Worm (Caenorhabditis elegans): ENCODE data around the gene W02B3.7.
A peak's percentile ranks its signal among the peaks of the same experiment; 100 is the strongest.
"Not testable (repeated sequence)": the region's sequence is repeated elsewhere in the genome, so short reads cannot be mapped to it uniquely, and the experiment has no call there.

W02B3.7 gene

DNA sequence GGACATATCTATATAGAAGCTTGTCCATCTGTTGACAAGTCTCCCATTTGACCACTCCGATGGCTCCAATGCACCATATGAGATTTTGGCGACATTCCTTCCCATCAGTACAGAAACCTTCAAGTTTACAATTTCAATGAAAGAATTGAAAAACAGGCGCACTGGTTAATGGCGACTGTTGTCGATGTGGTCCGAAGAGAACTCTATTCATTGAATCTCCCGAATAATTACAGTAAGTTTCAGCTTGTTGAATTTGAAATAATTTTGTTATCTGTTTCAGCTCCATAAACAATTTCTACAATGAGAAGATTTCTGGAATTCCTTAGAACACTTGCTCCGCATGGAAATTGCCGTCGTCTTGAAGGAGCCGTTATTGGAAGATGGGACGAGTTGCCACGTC lies 3.0 kb downstream of the W02B3.7 start, which contains the start of gene elf-1:
elf-1 (plus strand) TSS at position 301 of the 400 bp plus-strand sequence.
- not testable (repeated sequence) for TF ChIP-seq pes-1 (GFP tag; IDR thresholded peaks at IDR 0.05); scrt-1 (GFP tag; IDR thresholded peaks at IDR 0.05); hmbx-1 (tag; optimal IDR thresholded peaks at IDR 0.05)

DNA sequence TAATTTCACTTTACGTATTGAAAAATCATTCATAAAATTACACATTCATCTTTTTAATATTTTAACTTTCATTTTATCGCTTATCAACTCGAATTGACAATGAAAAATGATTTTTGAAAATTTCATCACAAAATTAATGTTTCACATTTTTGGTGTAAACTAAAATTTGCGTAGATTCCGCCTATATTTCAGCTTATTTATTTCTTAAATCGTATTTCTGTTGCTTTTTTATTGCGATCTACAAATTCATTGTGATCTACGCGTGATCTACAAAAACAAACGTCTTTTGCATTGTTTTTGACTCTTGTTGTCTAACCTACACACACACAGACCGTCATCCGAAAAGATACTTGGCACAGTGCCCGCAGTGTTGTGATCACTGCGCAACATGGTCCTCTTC lies 3.8 kb downstream of the W02B3.7 start:
- no peak for TF ChIP-seq hnd-1 (tag; optimal IDR thresholded peaks at IDR 0.05)
- TF ChIP-seq tbx-37 (GFP tag; conservative IDR thresholded peaks at IDR 0.05), result no peak
- TF ChIP-seq tra-4 (tag; optimal IDR thresholded peaks at IDR 0.05), result no peak
- no peak for TF ChIP-seq sea-1 (GFP tag; conservative IDR thresholded peaks at IDR 0.05)
- TF ChIP-seq tbx-11 (GFP tag; IDR thresholded peaks at IDR 0.05), result no peak
- TF ChIP-seq scrt-1 (GFP tag; IDR thresholded peaks at IDR 0.05), result no peak
- no peak for TF ChIP-seq B0310.2 (tag; optimal IDR thresholded peaks at IDR 0.05)
- no peak for TF ChIP-seq ets-7 (tag; optimal IDR thresholded peaks at IDR 0.05)
- TF ChIP-seq flt-1 (GFP tag; IDR thresholded peaks at IDR 0.05), result no peak
- TF ChIP-seq aly-1 (tag; optimal IDR thresholded peaks at IDR 0.05), result no peak
- TF ChIP-seq hmg-4 (GFP tag; optimal IDR thresholded peaks at IDR 0.05), result no peak
- no peak for TF ChIP-seq ama-1 (optimal IDR thresholded peaks at IDR 0.05)
- TF ChIP-seq hmbx-1 (tag; optimal IDR thresholded peaks at IDR 0.05), result no peak

ce11 chrIII:683318-683717 lies 8.5 kb downstream of the W02B3.7 start, which contains the start of gene W02B3.4:
TSS of gene W02B3.4 (minus strand) at chrIII:683418.
- no peak for TF ChIP-seq tbx-37 (GFP tag; conservative IDR thresholded peaks at IDR 0.05)
- no peak for TF ChIP-seq hnd-1 (tag; optimal IDR thresholded peaks at IDR 0.05)
- no peak for TF ChIP-seq F13C5.2 (tag; optimal IDR thresholded peaks at IDR 0.05)
- TF ChIP-seq ama-1 (optimal IDR thresholded peaks at IDR 0.05), result no peak
- TF ChIP-seq hmg-4 (GFP tag; optimal IDR thresholded peaks at IDR 0.05), result no peak
- no peak for TF ChIP-seq B0310.2 (tag; optimal IDR thresholded peaks at IDR 0.05)
- no peak for TF ChIP-seq tbx-11 (GFP tag; IDR thresholded peaks at IDR 0.05)
- no peak for TF ChIP-seq ceh-13 (GFP tag; optimal IDR thresholded peaks at IDR 0.05)
- no peak for TF ChIP-seq aly-1 (tag; optimal IDR thresholded peaks at IDR 0.05)
- TF ChIP-seq ets-7 (tag; optimal IDR thresholded peaks at IDR 0.05), result no peak
- no peak for TF ChIP-seq flt-1 (GFP tag; IDR thresholded peaks at IDR 0.05)
- TF ChIP-seq pes-1 (GFP tag; IDR thresholded peaks at IDR 0.05), result no peak
- TF ChIP-seq tra-4 (tag; optimal IDR thresholded peaks at IDR 0.05), result no peak
- TF ChIP-seq sea-1 (GFP tag; conservative IDR thresholded peaks at IDR 0.05), result no peak
- TF ChIP-seq hmbx-1 (tag; optimal IDR thresholded peaks at IDR 0.05), result no peak
- no peak for TF ChIP-seq ceh-36 (tag; optimal IDR thresholded peaks at IDR 0.05)
- no peak for TF ChIP-seq scrt-1 (GFP tag; IDR thresholded peaks at IDR 0.05)

DNA sequence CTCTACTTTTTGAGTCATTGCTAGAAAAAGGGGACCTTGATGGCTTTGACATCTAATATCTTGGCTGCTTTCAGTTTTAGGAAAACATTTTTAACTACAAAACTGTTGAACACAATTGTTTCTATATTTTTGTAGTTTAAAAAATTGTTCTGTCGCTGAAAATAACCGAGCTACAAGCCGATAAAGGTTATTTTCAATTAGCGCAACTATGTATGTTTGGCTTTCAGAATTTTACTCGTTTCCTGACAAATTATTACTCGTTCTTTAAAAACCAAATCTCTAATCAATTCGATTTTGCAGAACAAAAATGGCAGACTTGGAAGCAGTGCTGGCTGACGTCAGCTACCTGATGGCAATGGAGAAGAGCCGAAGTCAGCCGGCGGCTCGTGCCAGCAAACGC lies 16.0 kb downstream of the W02B3.7 start, which contains the start of gene grk-2:
grk-2 (plus strand) TSS at position 301 of the 400 bp plus-strand sequence.
- TF ChIP-seq hnd-1 (tag; optimal IDR thresholded peaks at IDR 0.05), result no peak
- TF ChIP-seq B0310.2 (tag; optimal IDR thresholded peaks at IDR 0.05), result no peak
- TF ChIP-seq ceh-36 (tag; optimal IDR thresholded peaks at IDR 0.05), result no peak
- no peak for TF ChIP-seq tbx-37 (GFP tag; conservative IDR thresholded peaks at IDR 0.05)
- no peak for TF ChIP-seq ama-1 (optimal IDR thresholded peaks at IDR 0.05)
- TF ChIP-seq hmbx-1 (tag; optimal IDR thresholded peaks at IDR 0.05), result no peak
- TF ChIP-seq aly-1 (tag; optimal IDR thresholded peaks at IDR 0.05), result no peak
- TF ChIP-seq flt-1 (GFP tag; IDR thresholded peaks at IDR 0.05), result no peak
- TF ChIP-seq tbx-11 (GFP tag; IDR thresholded peaks at IDR 0.05), result no peak
- TF ChIP-seq F13C5.2 (tag; optimal IDR thresholded peaks at IDR 0.05), result no peak
- no peak for TF ChIP-seq pes-1 (GFP tag; IDR thresholded peaks at IDR 0.05)
- no peak for TF ChIP-seq sea-1 (GFP tag; conservative IDR thresholded peaks at IDR 0.05)
- TF ChIP-seq ceh-13 (GFP tag; optimal IDR thresholded peaks at IDR 0.05), result no peak
- no peak for TF ChIP-seq hmg-4 (GFP tag; optimal IDR thresholded peaks at IDR 0.05)
- TF ChIP-seq tra-4 (tag; optimal IDR thresholded peaks at IDR 0.05), result no peak
- no peak for TF ChIP-seq ets-7 (tag; optimal IDR thresholded peaks at IDR 0.05)
- TF ChIP-seq scrt-1 (GFP tag; IDR thresholded peaks at IDR 0.05), result no peak

- TF ChIP-seq aly-1 (tag; optimal IDR thresholded peaks at IDR 0.05) (no peak), ceh-36 (tag; optimal IDR thresholded peaks at IDR 0.05) (no peak), ceh-13 (GFP tag; optimal IDR thresholded peaks at IDR 0.05) (no peak), pes-1 (GFP tag; IDR thresholded peaks at IDR 0.05) (no peak), flt-1 (GFP tag; IDR thresholded peaks at IDR 0.05) (no peak), ama-1 (optimal IDR thresholded peaks at IDR 0.05) (no peak), hmbx-1 (tag; optimal IDR thresholded peaks at IDR 0.05) (no peak), scrt-1 (GFP tag; IDR thresholded peaks at IDR 0.05) (no peak)
Observed at ce11 chrIII:675413-675812, 16.4 kb downstream of the W02B3.7 start.

DNA sequence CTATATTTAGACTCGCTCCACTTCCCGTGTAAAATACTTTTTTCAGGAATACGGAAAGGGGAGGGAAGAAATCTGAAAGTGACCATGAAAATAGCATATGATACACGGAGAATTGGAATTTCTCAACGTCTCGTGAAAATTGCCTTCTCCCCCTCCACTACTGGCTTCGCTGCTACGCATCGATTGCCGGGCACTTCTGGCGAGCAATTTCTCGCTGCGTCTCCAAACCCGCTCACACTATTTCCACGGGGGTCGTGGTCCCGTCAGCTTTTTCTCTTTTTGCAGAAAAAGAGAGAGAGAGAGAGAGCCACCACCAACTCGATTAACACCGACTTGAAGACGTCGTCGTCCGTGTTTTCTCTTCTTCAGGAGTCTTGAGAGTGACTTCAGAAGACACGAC lies 20.8 kb downstream of the W02B3.7 start:
- TF ChIP-seq F13C5.2 (tag; optimal IDR thresholded peaks at IDR 0.05), result no peak
- TF ChIP-seq B0310.2 (tag; optimal IDR thresholded peaks at IDR 0.05), result no peak
- TF ChIP-seq flt-1 (GFP tag; IDR thresholded peaks at IDR 0.05), result no peak

- TF ChIP-seq hmg-4 (GFP tag; optimal IDR thresholded peaks at IDR 0.05), result peak; percentile 46
- peak; percentile 8 for TF ChIP-seq F13C5.2 (tag; optimal IDR thresholded peaks at IDR 0.05)
- TF ChIP-seq B0310.2 (tag; optimal IDR thresholded peaks at IDR 0.05), result no peak
Observed at ce11 chrIII:668303-668893, 23.4 kb downstream of the W02B3.7 start, which contains the start of gene W02B3.3. TSS of gene W02B3.3 (minus strand) at chrIII:668433.

- no peak for TF ChIP-seq hmbx-1 (tag; optimal IDR thresholded peaks at IDR 0.05)
- TF ChIP-seq tbx-11 (GFP tag; IDR thresholded peaks at IDR 0.05), result no peak
- TF ChIP-seq ets-7 (tag; optimal IDR thresholded peaks at IDR 0.05), result no peak
- no peak for TF ChIP-seq pes-1 (GFP tag; IDR thresholded peaks at IDR 0.05)
- TF ChIP-seq tra-4 (tag; optimal IDR thresholded peaks at IDR 0.05), result no peak
- no peak for TF ChIP-seq ceh-36 (tag; optimal IDR thresholded peaks at IDR 0.05)
- no peak for TF ChIP-seq hnd-1 (tag; optimal IDR thresholded peaks at IDR 0.05)
- TF ChIP-seq F13C5.2 (tag; optimal IDR thresholded peaks at IDR 0.05), result no peak
- TF ChIP-seq hmg-4 (GFP tag; optimal IDR thresholded peaks at IDR 0.05), result no peak
- no peak for TF ChIP-seq flt-1 (GFP tag; IDR thresholded peaks at IDR 0.05)
- TF ChIP-seq ceh-13 (GFP tag; optimal IDR thresholded peaks at IDR 0.05), result no peak
- TF ChIP-seq scrt-1 (GFP tag; IDR thresholded peaks at IDR 0.05), result no peak
- TF ChIP-seq sea-1 (GFP tag; conservative IDR thresholded peaks at IDR 0.05), result no peak
- no peak for TF ChIP-seq aly-1 (tag; optimal IDR thresholded peaks at IDR 0.05)
- TF ChIP-seq B0310.2 (tag; optimal IDR thresholded peaks at IDR 0.05), result no peak
- TF ChIP-seq ama-1 (optimal IDR thresholded peaks at IDR 0.05), result no peak
- TF ChIP-seq tbx-37 (GFP tag; conservative IDR thresholded peaks at IDR 0.05), result no peak
Observed at ce11 chrIII:665173-665757, 26.6 kb downstream of the W02B3.7 start, which contains the start of gene C09F5.3. TSS of gene C09F5.3 (minus strand) at chrIII:665266.
